Fruit fly (Drosophila melanogaster) whole organism, embryonic: ENCODE data around the gene tws.

Source experiments
- Atf-2 ChIP-seq: fragments of 200-800 bp; sonication (Bioruptor generic); optimal IDR thresholded peaks from 2 replicates; lab custom pipeline; 2016; ENCODE audit warnings: missing biosample characterization, missing genetic modification characterization
- Bdp1 ChIP-seq: fragments of 200-800 bp; sonication (Bioruptor generic); optimal IDR thresholded peaks from 3 replicates; lab custom pipeline; 2016; ENCODE audit warnings: missing biosample characterization, missing genetic modification characterization
- CG10366 ChIP-seq: fragments of 200-800 bp; sonication (Bioruptor generic); IDR thresholded peaks from 2 replicates; pipeline ENCODE4 v1.3.6; 2022; ENCODE audit warnings: missing biosample characterization, missing genetic modification characterization
- CG11456 ChIP-seq: fragments of 200-800 bp; sonication (Bioruptor generic); IDR thresholded peaks from 3 replicates; pipeline ENCODE4 v1.3.6; 2022; ENCODE audit warnings: missing biosample characterization, missing genetic modification characterization
- CG13424 ChIP-seq: fragments of 200-800 bp; sonication (Bioruptor generic); optimal IDR thresholded peaks from 2 replicates; lab custom pipeline; 2019; ENCODE audit warnings: missing biosample characterization, mild to moderate bottlenecking, missing genetic modification characterization, moderate library complexity
- CG14050 ChIP-seq: fragments of 200-800 bp; sonication (Bioruptor generic); IDR thresholded peaks from 3 replicates; pipeline ENCODE4 v1.3.6; 2022; ENCODE audit warnings: missing biosample characterization, missing genetic modification characterization
- CG15269 ChIP-seq: fragments of 200-800 bp; sonication (Bioruptor generic); optimal IDR thresholded peaks from 2 replicates; lab custom pipeline; 2018; ENCODE audit warnings: missing biosample characterization, mild to moderate bottlenecking, missing genetic modification characterization, moderate library complexity
- CG16779 ChIP-seq: fragments of 200-800 bp; sonication (Bioruptor generic); IDR thresholded peaks from 2 replicates; pipeline ENCODE4 v1.3.6; 2022; ENCODE audit warnings: missing biosample characterization, missing genetic modification characterization
- CG17612 ChIP-seq: fragments of 200-800 bp; sonication (Bioruptor generic); IDR thresholded peaks from 2 replicates; pipeline ENCODE4 v1.3.6; 2022; ENCODE audit warnings: missing biosample characterization, missing genetic modification characterization
- CG18476 ChIP-seq: fragments of 200-800 bp; sonication (Bioruptor generic); optimal IDR thresholded peaks from 2 replicates; lab custom pipeline; 2016; ENCODE audit warnings: missing biosample characterization, mild to moderate bottlenecking, missing genetic modification characterization
- CG2678 ChIP-seq: fragments of 200-800 bp; sonication (Bioruptor generic); optimal IDR thresholded peaks from 3 replicates; lab custom pipeline; 2019; ENCODE audit warnings: missing biosample characterization, mild to moderate bottlenecking, missing genetic modification characterization, moderate library complexity
- CG33557 ChIP-seq: fragments of 200-800 bp; sonication (Bioruptor generic); optimal IDR thresholded peaks from 2 replicates; lab custom pipeline; 2019; ENCODE audit warnings: missing biosample characterization, mild to moderate bottlenecking, missing genetic modification characterization, moderate library complexity
- CG3847 ChIP-seq: fragments of 200-800 bp; sonication (Bioruptor generic); IDR thresholded peaks from 2 replicates; pipeline ENCODE4 v1.3.6; 2022; ENCODE audit warnings: missing biosample characterization, missing genetic modification characterization
- CG4730 ChIP-seq: fragments of 200-800 bp; sonication (Bioruptor generic); IDR thresholded peaks from 2 replicates; pipeline ENCODE4 v1.3.6; 2022; ENCODE audit warnings: missing biosample characterization, missing genetic modification characterization
- CG8359 ChIP-seq: fragments of 200-800 bp; sonication (Bioruptor generic); optimal IDR thresholded peaks from 2 replicates; lab custom pipeline; 2017; ENCODE audit warnings: missing biosample characterization, mild to moderate bottlenecking, missing genetic modification characterization, borderline replicate concordance
- CkIIα-i1 ChIP-seq: fragments of 200-800 bp; sonication (Bioruptor generic); IDR thresholded peaks from 2 replicates; pipeline ENCODE4 v1.3.6; 2022; ENCODE audit warnings: missing biosample characterization, missing genetic modification characterization
- Eip74EF ChIP-seq, 2 experiments: fragments of 200-800 bp in 1 of 2; fragments of >200 bp in 1 of 2; sonication (Bioruptor generic) in 1 of 2; optimal IDR thresholded peaks; 2 replicates each; lab custom pipeline; 2017 to 2019; ENCODE audit warnings: missing biosample characterization in 2 of 2, missing genetic modification characterization in 2 of 2, mild to moderate bottlenecking in 1 of 2, moderate library complexity in 1 of 2
- H15 ChIP-seq: fragments of 200-800 bp; sonication (Bioruptor generic); IDR thresholded peaks from 3 replicates; pipeline ENCODE4 v1.3.6; 2022; ENCODE audit warnings: missing biosample characterization, missing genetic modification characterization
- Hr78 ChIP-seq, 2 experiments: fragments of 200-800 bp in 1 of 2; fragments of >200 bp in 1 of 2; sonication (Bioruptor generic) in 1 of 2; optimal IDR thresholded peaks; 2 replicates each; lab custom pipeline; 2017 to 2019; ENCODE audit warnings: missing biosample characterization in 2 of 2, missing genetic modification characterization in 2 of 2, mild to moderate bottlenecking in 1 of 2, moderate library complexity in 1 of 2
- MESR4 ChIP-seq: fragments of 200-800 bp; sonication (Bioruptor generic); optimal IDR thresholded peaks from 2 replicates; lab custom pipeline; 2018; ENCODE audit warnings: missing biosample characterization, mild to moderate bottlenecking, missing genetic modification characterization, moderate library complexity
- Mad ChIP-seq: fragments of 200-800 bp; sonication (Bioruptor generic); optimal IDR thresholded peaks from 2 replicates; lab custom pipeline; 2016; ENCODE audit warnings: missing biosample characterization, missing genetic modification characterization
- Mes4 ChIP-seq: fragments of 200-800 bp; sonication (Bioruptor generic); optimal IDR thresholded peaks from 2 replicates; lab custom pipeline; 2016; ENCODE audit warnings: missing biosample characterization, missing genetic modification characterization
- NK7.1 ChIP-seq: fragments of 200-800 bp; sonication (Bioruptor generic); optimal IDR thresholded peaks from 3 replicates; lab custom pipeline; 2016; ENCODE audit warnings: missing biosample characterization, missing genetic modification characterization
- Oaz ChIP-seq: fragments of 200-800 bp; sonication (Bioruptor generic); IDR thresholded peaks from 2 replicates; pipeline ENCODE4 v1.3.6; 2022; ENCODE audit warnings: missing biosample characterization, missing genetic modification characterization
- Six4 ChIP-seq: fragments of 200-800 bp; sonication (Bioruptor generic); optimal IDR thresholded peaks from 2 replicates; lab custom pipeline; 2016; ENCODE audit warnings: missing biosample characterization, missing genetic modification characterization
- Sry-β ChIP-seq: fragments of 200-800 bp; sonication (Bioruptor generic); optimal IDR thresholded peaks from 2 replicates; lab custom pipeline; 2018; ENCODE audit warnings: missing biosample characterization, mild to moderate bottlenecking, missing genetic modification characterization, moderate library complexity
- aop ChIP-seq: fragments of 200-800 bp; sonication (Bioruptor generic); IDR thresholded peaks from 2 replicates; pipeline ENCODE4 v1.3.6; 2022; ENCODE audit warnings: missing biosample characterization, missing genetic modification characterization
- az2 ChIP-seq: fragments of 200-800 bp; sonication (Bioruptor generic); optimal IDR thresholded peaks from 3 replicates; lab custom pipeline; 2016; ENCODE audit warnings: missing biosample characterization, missing genetic modification characterization
- cas ChIP-seq: fragments of 200-800 bp; sonication (Bioruptor generic); IDR thresholded peaks from 2 replicates; pipeline ENCODE4 v1.3.6; 2022; ENCODE audit warnings: missing biosample characterization, missing genetic modification characterization
- caup ChIP-seq: fragments of 200-800 bp; sonication (Bioruptor generic); optimal IDR thresholded peaks from 3 replicates; lab custom pipeline; 2017; ENCODE audit warnings: missing biosample characterization, mild to moderate bottlenecking, missing genetic modification characterization, moderate library complexity; ENCODE audit not compliant: severe bottlenecking
- ci ChIP-seq: fragments of 200-800 bp; sonication (Bioruptor generic); IDR thresholded peaks from 3 replicates; pipeline ENCODE4 v1.3.6; 2022; ENCODE audit warnings: missing biosample characterization, missing genetic modification characterization
- disco-r ChIP-seq: fragments of 200-800 bp; sonication (Bioruptor generic); optimal IDR thresholded peaks from 2 replicates; lab custom pipeline; 2016; ENCODE audit warnings: missing biosample characterization, missing genetic modification characterization
- dm ChIP-seq: fragments of 200-800 bp; sonication (Bioruptor generic); optimal IDR thresholded peaks from 3 replicates; lab custom pipeline; 2016; ENCODE audit warnings: missing biosample characterization, missing genetic modification characterization
- ems ChIP-seq: fragments of 200-800 bp; sonication (Bioruptor generic); optimal IDR thresholded peaks from 3 replicates; lab custom pipeline; 2016; ENCODE audit warnings: missing biosample characterization, missing genetic modification characterization
- ewg ChIP-seq: fragments of 200-800 bp; sonication (Bioruptor generic); optimal IDR thresholded peaks from 3 replicates; lab custom pipeline; 2017; ENCODE audit warnings: mild to moderate bottlenecking, missing biosample characterization, missing genetic modification reagents, missing genetic modification characterization
- eyg ChIP-seq: fragments of 200-800 bp; sonication (Bioruptor generic); optimal IDR thresholded peaks from 3 replicates; lab custom pipeline; 2016; ENCODE audit warnings: missing biosample characterization, missing genetic modification characterization
- ftz-f1 ChIP-seq: fragments of 200-800 bp; sonication (Bioruptor generic); optimal IDR thresholded peaks from 2 replicates; lab custom pipeline; 2016; ENCODE audit warnings: missing biosample characterization, missing genetic modification characterization
- gfzf ChIP-seq: fragments of 200-800 bp; sonication (Bioruptor generic); optimal IDR thresholded peaks from 2 replicates; lab custom pipeline; 2016; ENCODE audit warnings: missing biosample characterization, mild to moderate bottlenecking, missing genetic modification characterization, moderate library complexity
- grn ChIP-seq: fragments of 200-800 bp; sonication (Bioruptor generic); optimal IDR thresholded peaks from 3 replicates; lab custom pipeline; 2017; ENCODE audit warnings: missing biosample characterization, missing genetic modification characterization
- gsb-n ChIP-seq: fragments of 200-800 bp; sonication (Bioruptor generic); optimal IDR thresholded peaks from 3 replicates; lab custom pipeline; 2018; ENCODE audit warnings: missing biosample characterization, mild to moderate bottlenecking, missing genetic modification characterization
- gt ChIP-seq: fragments of 200-800 bp; sonication (Bioruptor generic); IDR thresholded peaks from 2 replicates; pipeline ENCODE4 v1.3.6; 2022; ENCODE audit warnings: missing biosample characterization, missing genetic modification characterization
- knrl ChIP-seq: fragments of 200-800 bp; sonication (Bioruptor generic); IDR thresholded peaks from 3 replicates; pipeline ENCODE4 v1.3.6; 2022; ENCODE audit warnings: missing biosample characterization, missing genetic modification characterization; ENCODE audit not compliant: partially characterized antibody
- lbe ChIP-seq: fragments of 200-800 bp; sonication (Bioruptor generic); optimal IDR thresholded peaks from 2 replicates; lab custom pipeline; 2016; ENCODE audit warnings: missing biosample characterization, mild to moderate bottlenecking, missing genetic modification characterization
- luna ChIP-seq: fragments of 200-800 bp; sonication (Bioruptor generic); optimal IDR thresholded peaks from 2 replicates; lab custom pipeline; 2016; ENCODE audit warnings: missing biosample characterization, missing genetic modification characterization
- rib ChIP-seq: fragments of 200-800 bp; sonication (Bioruptor generic); IDR thresholded peaks from 2 replicates; pipeline ENCODE4 v1.3.6; 2022; ENCODE audit warnings: missing biosample characterization, missing genetic modification characterization
- row ChIP-seq: fragments of 200-800 bp; sonication (Bioruptor generic); IDR thresholded peaks from 3 replicates; pipeline ENCODE4 v1.3.6; 2022; ENCODE audit warnings: missing biosample characterization, missing genetic modification characterization
- sd ChIP-seq: fragments of 200-800 bp; sonication (Bioruptor generic); optimal IDR thresholded peaks from 3 replicates; lab custom pipeline; 2018; ENCODE audit warnings: missing biosample characterization, mild to moderate bottlenecking, missing genetic modification characterization, moderate library complexity
- sima ChIP-seq: fragments of 200-800 bp; sonication (Bioruptor generic); optimal IDR thresholded peaks from 2 replicates; lab custom pipeline; 2016; ENCODE audit warnings: missing biosample characterization, missing genetic modification characterization
- sug ChIP-seq: fragments of 200-800 bp; optimal IDR thresholded peaks from 2 replicates; lab custom pipeline; 2019; ENCODE audit warnings: missing biosample characterization, mild to moderate bottlenecking, missing genetic modification characterization, moderate library complexity
- wdn ChIP-seq: fragments of 200-800 bp; sonication (Bioruptor generic); IDR thresholded peaks from 2 replicates; pipeline ENCODE4 v1.3.6; 2022; ENCODE audit warnings: missing biosample characterization, missing genetic modification characterization
- z ChIP-seq: fragments of 200-800 bp; sonication (Bioruptor generic); IDR thresholded peaks from 3 replicates; pipeline ENCODE4 v1.3.6; 2022; ENCODE audit warnings: missing biosample characterization, missing genetic modification characterization

tws gene

dm6 chr3R:10109212-10109880 lies 30.2 kb downstream of the tws start (continued):
- TF ChIP-seq MESR4 (GFP tag; lab: Kevin White, UChicago) (no peak), dm (GFP tag; lab: Kevin White, UChicago) (peak; percentile 10), CG11456 (no peak), Bdp1 (GFP tag; lab: Kevin White, UChicago) (no peak), caup (GFP tag; lab: Kevin White, UChicago) (no peak), CG16779 (GFP tag; lab: Robert Waterston, UW) (no peak), eyg (GFP tag; lab: Kevin White, UChicago) (no peak), knrl (GFP tag; lab: Robert Waterston, UW) (no peak), Eip74EF (GFP tag; optimal IDR thresholded peaks at IDR 0.05; lab: Kevin White, UChicago) (no peak), Sry-β (no peak), aop (GFP tag; lab: Robert Waterston, UW) (no peak), NK7.1 (GFP tag; lab: Kevin White, UChicago) (no peak), Mad (no peak), Mes4 (GFP tag; lab: Kevin White, UChicago) (no peak), grn (GFP tag; lab: Kevin White, UChicago) (no peak), gt (GFP tag; lab: Robert Waterston, UW) (no peak), az2 (GFP tag; lab: Kevin White, UChicago) (no peak), ftz-f1 (GFP tag; lab: Kevin White, UChicago) (no peak), CkIIα-i1 (GFP tag; lab: Robert Waterston, UW) (no peak), CG15269 (peak; percentile 16), row (GFP tag; lab: Robert Waterston, UW) (peak; percentile 54; the same call in 2 of the 3 replicates), Six4 (GFP tag; lab: Kevin White, UChicago) (no peak), CG2678 (tag; lab: Kevin White, UChicago) (peak; percentile 14), ci (GFP tag; lab: Robert Waterston, UW) (no peak; the same call in 2 of the 3 replicates), cas (GFP tag; lab: Robert Waterston, UW) (no peak), Oaz (GFP tag; lab: Robert Waterston, UW) (no peak), sima (GFP tag; lab: Kevin White, UChicago) (no peak), CG13424 (tag; lab: Kevin White, UChicago) (peak; percentile 2), CG33557 (GFP tag; lab: Kevin White, UChicago) (no peak), Atf-2 (GFP tag; lab: Kevin White, UChicago) (no peak), CG17612 (no peak), ems (GFP tag; lab: Kevin White, UChicago) (no peak), disco-r (GFP tag; lab: Kevin White, UChicago) (no peak), CG3847 (GFP tag; lab: Robert Waterston, UW) (no peak), CG8359 (GFP tag; lab: Kevin White, UChicago) (no peak), wdn (GFP tag; lab: Robert Waterston, UW) (0 out of 2 replicates have a peak, but pooled peaks have one; percentile 15), Hr78 (GFP tag; optimal IDR thresholded peaks at IDR 0.05; lab: Kevin White, UChicago) (no peak), rib (GFP tag; lab: Robert Waterston, UW) (no peak), CG18476 (GFP tag; lab: Kevin White, UChicago) (no peak), luna (GFP tag; lab: Kevin White, UChicago) (no peak), CG14050 (GFP tag; lab: Robert Waterston, UW) (no peak), CG4730 (GFP tag; lab: Robert Waterston, UW) (no peak), gfzf (GFP tag; lab: Kevin White, UChicago) (no peak), H15 (GFP tag; lab: Robert Waterston, UW) (no peak), ewg (GFP tag; lab: Kevin White, UChicago) (no peak), gsb-n (no peak), CG10366 (no peak), z (GFP tag; lab: Robert Waterston, UW) (no peak), sd (tag; lab: Kevin White, UChicago) (peak; percentile 89), sug (no peak), lbe (no peak)
